Fruit fly (Drosophila melanogaster) whole organism, embryonic: Measurements from ENCODE around the gene lectin-37Da.

ENCODE experiments used
- Bgb ChIP-seq: fragments of 200-800 bp; sonication (Bioruptor generic); IDR thresholded peaks from 2 replicates; pipeline ENCODE4 v1.3.6; 2022; ENCODE audit warnings: missing biosample characterization, missing genetic modification characterization; ENCODE audit not compliant: partially characterized antibody
- CG10654 ChIP-seq: fragments of 200-800 bp; sonication (Bioruptor generic); optimal IDR thresholded peaks from 2 replicates; lab custom pipeline; 2016; ENCODE audit warnings: missing biosample characterization, missing genetic modification characterization
- CG11093 ChIP-seq: fragments of 200-800 bp; sonication (Bioruptor generic); IDR thresholded peaks from 3 replicates; pipeline ENCODE4 v1.3.6; 2022; ENCODE audit warnings: missing biosample characterization, missing genetic modification characterization
- CG12299 ChIP-seq: fragments of 200-800 bp; sonication (Bioruptor generic); optimal IDR thresholded peaks from 2 replicates; lab custom pipeline; 2018; ENCODE audit warnings: missing biosample characterization, mild to moderate bottlenecking, missing genetic modification characterization
- CG12659 ChIP-seq: fragments of 200-800 bp; sonication (Bioruptor generic); optimal IDR thresholded peaks from 3 replicates; lab custom pipeline; 2017; ENCODE audit warnings: mild to moderate bottlenecking, missing biosample characterization, missing genetic modification reagents, missing genetic modification characterization
- CG13424 ChIP-seq: fragments of 200-800 bp; sonication (Bioruptor generic); optimal IDR thresholded peaks from 2 replicates; lab custom pipeline; 2019; ENCODE audit warnings: missing biosample characterization, mild to moderate bottlenecking, missing genetic modification characterization, moderate library complexity
- CG1647 ChIP-seq: fragments of 200-800 bp; sonication (Bioruptor generic); optimal IDR thresholded peaks from 3 replicates; lab custom pipeline; 2016; ENCODE audit warnings: missing biosample characterization, missing genetic modification characterization
- CG16813 ChIP-seq: fragments of 200-800 bp; sonication (Bioruptor generic); IDR thresholded peaks from 3 replicates; pipeline ENCODE4 v1.3.6; 2022; ENCODE audit warnings: missing biosample characterization, missing genetic modification characterization; ENCODE audit not compliant: partially characterized antibody
- CG17186 ChIP-seq: fragments of 200-800 bp; sonication (Bioruptor generic); optimal IDR thresholded peaks from 3 replicates; lab custom pipeline; 2017; ENCODE audit warnings: missing biosample characterization, missing genetic modification reagents, missing genetic modification characterization
- CG17328 ChIP-seq: fragments of 200-800 bp; sonication (Bioruptor generic); IDR thresholded peaks from 2 replicates; pipeline ENCODE4 v1.3.6; 2022; ENCODE audit warnings: missing biosample characterization, missing genetic modification characterization
- CG17361 ChIP-seq: fragments of 200-800 bp; sonication (Bioruptor generic); IDR thresholded peaks from 3 replicates; pipeline ENCODE4 v1.3.6; 2022; ENCODE audit warnings: missing biosample characterization, missing genetic modification characterization
- CG17385 ChIP-seq: fragments of 200-800 bp; sonication (Bioruptor generic); optimal IDR thresholded peaks from 3 replicates; lab custom pipeline; 2018; ENCODE audit warnings: missing biosample characterization, mild to moderate bottlenecking, missing genetic modification characterization
- CG31365 ChIP-seq: fragments of 200-800 bp; sonication (Bioruptor generic); optimal IDR thresholded peaks from 2 replicates; lab custom pipeline; 2018; ENCODE audit warnings: missing biosample characterization, mild to moderate bottlenecking, missing genetic modification characterization
- CG3995 ChIP-seq: fragments of 200-800 bp; sonication (Bioruptor generic); optimal IDR thresholded peaks from 3 replicates; lab custom pipeline; 2016; ENCODE audit warnings: missing biosample characterization, missing genetic modification characterization
- CG5180 ChIP-seq: fragments of 200-800 bp; sonication (Bioruptor generic); optimal IDR thresholded peaks from 3 replicates; lab custom pipeline; 2017; ENCODE audit warnings: missing biosample characterization, missing genetic modification characterization, mild to moderate bottlenecking, moderate library complexity, missing genetic modification reagents
- CG6689 ChIP-seq: fragments of 200-800 bp; sonication (Bioruptor generic); IDR thresholded peaks from 2 replicates; pipeline ENCODE4 v1.3.6; 2022; ENCODE audit warnings: missing biosample characterization, missing genetic modification characterization
- CG7556 ChIP-seq: fragments of 200-800 bp; sonication (Bioruptor generic); optimal IDR thresholded peaks from 2 replicates; lab custom pipeline; 2017; ENCODE audit warnings: missing biosample characterization, mild to moderate bottlenecking, missing genetic modification characterization
- CG7987 ChIP-seq: fragments of 200-800 bp; sonication (Bioruptor generic); optimal IDR thresholded peaks from 2 replicates; lab custom pipeline; 2018; ENCODE audit warnings: missing biosample characterization, mild to moderate bottlenecking, missing genetic modification characterization, moderate library complexity
- CG8359 ChIP-seq: fragments of 200-800 bp; sonication (Bioruptor generic); optimal IDR thresholded peaks from 2 replicates; lab custom pipeline; 2017; ENCODE audit warnings: missing biosample characterization, mild to moderate bottlenecking, missing genetic modification characterization, borderline replicate concordance
- CG9727 ChIP-seq: fragments of 200-800 bp; sonication (Bioruptor generic); optimal IDR thresholded peaks from 3 replicates; lab custom pipeline; 2017; ENCODE audit warnings: missing biosample characterization, mild to moderate bottlenecking, missing genetic modification characterization
- D ChIP-seq, 2 experiments: fragments of 200-800 bp in 1 of 2; fragments of >200 bp in 1 of 2; sonication (Bioruptor generic) in 1 of 2; optimal IDR thresholded peaks; 2 replicates in 1 of 2; 3 replicates in 1 of 2; lab custom pipeline; 2017; ENCODE audit warnings: mild to moderate bottlenecking in 1 of 2, missing biosample characterization in 1 of 2, missing genetic modification characterization in 1 of 2, missing genetic modification reagents in 1 of 2
- Dad ChIP-seq: fragments of 200-800 bp; sonication (Bioruptor generic); optimal IDR thresholded peaks from 3 replicates; lab custom pipeline; 2016; ENCODE audit warnings: missing biosample characterization, missing genetic modification characterization
- Dbx ChIP-seq: fragments of 200-800 bp; sonication (Bioruptor generic); IDR thresholded peaks from 3 replicates; pipeline ENCODE4 v1.3.6; 2022; ENCODE audit warnings: missing biosample characterization, missing genetic modification characterization
- Ets65A ChIP-seq: fragments of 200-800 bp; sonication (Bioruptor generic); peaks from one replicate; lab custom pipeline; 2016; ENCODE audit warnings: missing biosample characterization, missing genetic modification characterization
- Fer2 ChIP-seq: fragments of 200-800 bp; sonication (Bioruptor generic); optimal IDR thresholded peaks from 2 replicates; lab custom pipeline; 2018; ENCODE audit warnings: missing biosample characterization, mild to moderate bottlenecking, missing genetic modification characterization, moderate library complexity
- Gsc ChIP-seq: fragments of 200-800 bp; sonication (Bioruptor generic); IDR thresholded peaks from 2 replicates; pipeline ENCODE4 v1.3.6; 2022; ENCODE audit warnings: missing biosample characterization, missing genetic modification characterization
- HLH3B ChIP-seq: fragments of 200-800 bp; sonication (Bioruptor generic); IDR thresholded peaks from 2 replicates; pipeline ENCODE4 v1.3.6; 2022; ENCODE audit warnings: missing biosample characterization, missing genetic modification characterization
- Hmr ChIP-seq: fragments of 200-800 bp; sonication (Bioruptor generic); optimal IDR thresholded peaks from 3 replicates; lab custom pipeline; 2017; ENCODE audit warnings: mild to moderate bottlenecking, missing biosample characterization, missing genetic modification reagents, missing genetic modification characterization
- Jarid2 ChIP-seq: fragments of 200-800 bp; sonication (Bioruptor generic); optimal IDR thresholded peaks from 3 replicates; lab custom pipeline; 2017; ENCODE audit warnings: mild to moderate bottlenecking, missing biosample characterization, missing genetic modification reagents, missing genetic modification characterization
- Max ChIP-seq: fragments of 200-800 bp; sonication (Bioruptor generic); optimal IDR thresholded peaks from 2 replicates; lab custom pipeline; 2016; ENCODE audit warnings: missing biosample characterization, mild to moderate bottlenecking, missing genetic modification characterization
- Oli ChIP-seq: fragments of 200-800 bp; sonication (Bioruptor generic); optimal IDR thresholded peaks from 2 replicates; lab custom pipeline; 2018; ENCODE audit warnings: missing biosample characterization, mild to moderate bottlenecking, missing genetic modification characterization, moderate library complexity
- Pdp1 ChIP-seq, 2 experiments: fragments of 200-800 bp; sonication (Bioruptor generic); optimal IDR thresholded peaks; 3 replicates each; lab custom pipeline; 2016; ENCODE audit warnings: missing biosample characterization in 2 of 2, missing genetic modification characterization in 2 of 2, mild to moderate bottlenecking in 1 of 2, moderate library complexity in 1 of 2
- Rfx ChIP-seq: fragments of 200-800 bp; sonication (Bioruptor generic); IDR thresholded peaks from 2 replicates; pipeline ENCODE4 v1.3.6; 2022; ENCODE audit warnings: missing biosample characterization, missing genetic modification characterization
- Scr ChIP-seq: fragments of 200-800 bp; sonication (Bioruptor generic); IDR thresholded peaks from 2 replicates; pipeline ENCODE4 v1.3.6; 2022; ENCODE audit warnings: missing biosample characterization, missing genetic modification characterization; ENCODE audit not compliant: partially characterized antibody
- Sox102F ChIP-seq: fragments of 200-800 bp; sonication (Bioruptor generic); optimal IDR thresholded peaks from 2 replicates; lab custom pipeline; 2018; ENCODE audit warnings: missing biosample characterization, mild to moderate bottlenecking, missing genetic modification characterization, moderate library complexity
- Spps ChIP-seq: fragments of 200-800 bp; sonication (Bioruptor generic); optimal IDR thresholded peaks from 2 replicates; lab custom pipeline; 2018; ENCODE audit warnings: missing biosample characterization, mild to moderate bottlenecking, missing genetic modification characterization
- chif ChIP-seq, 2 experiments: fragments of 200-800 bp; sonication (Bioruptor generic); optimal IDR thresholded peaks; 3 replicates each; lab custom pipeline; 2016; ENCODE audit warnings: missing biosample characterization in 2 of 2, missing genetic modification characterization in 2 of 2
- danr ChIP-seq: fragments of 200-800 bp; sonication (Bioruptor generic); IDR thresholded peaks from 2 replicates; pipeline ENCODE4 v1.3.6; 2022; ENCODE audit warnings: missing biosample characterization, missing genetic modification characterization
- dm ChIP-seq: fragments of 200-800 bp; sonication (Bioruptor generic); optimal IDR thresholded peaks from 3 replicates; lab custom pipeline; 2016; ENCODE audit warnings: missing biosample characterization, missing genetic modification characterization
- fd64A ChIP-seq: fragments of 200-800 bp; sonication (Bioruptor generic); optimal IDR thresholded peaks from 3 replicates; lab custom pipeline; 2018; ENCODE audit warnings: missing biosample characterization, mild to moderate bottlenecking, missing genetic modification characterization
- fd96Cb ChIP-seq: fragments of 200-800 bp; sonication (Bioruptor generic); optimal IDR thresholded peaks from 2 replicates; lab custom pipeline; 2018; ENCODE audit warnings: missing biosample characterization, mild to moderate bottlenecking, missing genetic modification characterization, moderate library complexity
- h ChIP-seq: fragments of >200 bp; optimal IDR thresholded peaks from 2 replicates; lab custom pipeline; 2017
- kni ChIP-seq: fragments of 200-800 bp; sonication (Bioruptor generic); optimal IDR thresholded peaks from 3 replicates; lab custom pipeline; 2017; ENCODE audit warnings: mild to moderate bottlenecking, missing biosample characterization, missing genetic modification reagents, missing genetic modification characterization
- lov ChIP-seq, 2 experiments: fragments of 200-800 bp in 1 of 2; fragments of >200 bp in 1 of 2; sonication (Bioruptor generic) in 1 of 2; IDR thresholded peaks in 1 of 2; optimal IDR thresholded peaks in 1 of 2; 2 replicates in 1 of 2; 3 replicates in 1 of 2; pipeline versions ENCODE4 v1.3.6 to Lab custom; 2017 to 2022; ENCODE audit warnings: missing biosample characterization in 1 of 2, missing genetic modification characterization in 1 of 2
- pb ChIP-seq: fragments of 200-800 bp; sonication (Bioruptor generic); optimal IDR thresholded peaks from 3 replicates; lab custom pipeline; 2016; ENCODE audit warnings: missing biosample characterization, missing genetic modification characterization
- psq ChIP-seq: fragments of 200-800 bp; sonication (Bioruptor generic); optimal IDR thresholded peaks from 2 replicates; lab custom pipeline; 2017; ENCODE audit warnings: missing biosample characterization, missing genetic modification characterization
- ranshi ChIP-seq: fragments of 200-800 bp; sonication (Bioruptor generic); IDR thresholded peaks from 2 replicates; pipeline ENCODE4 v1.3.6; 2022; ENCODE audit warnings: missing biosample characterization, missing genetic modification characterization
- sens ChIP-seq: fragments of 200-800 bp; sonication (Bioruptor generic); peaks from one replicate; lab custom pipeline; 2016; ENCODE audit warnings: missing biosample characterization, missing genetic modification characterization
- sima ChIP-seq: fragments of 200-800 bp; sonication (Bioruptor generic); optimal IDR thresholded peaks from 2 replicates; lab custom pipeline; 2016; ENCODE audit warnings: missing biosample characterization, missing genetic modification characterization
- trem ChIP-seq: fragments of 200-800 bp; optimal IDR thresholded peaks from 3 replicates; lab custom pipeline; 2019; ENCODE audit warnings: missing biosample characterization, mild to moderate bottlenecking, missing genetic modification characterization, moderate library complexity

Gene lectin-37Da

DNA sequence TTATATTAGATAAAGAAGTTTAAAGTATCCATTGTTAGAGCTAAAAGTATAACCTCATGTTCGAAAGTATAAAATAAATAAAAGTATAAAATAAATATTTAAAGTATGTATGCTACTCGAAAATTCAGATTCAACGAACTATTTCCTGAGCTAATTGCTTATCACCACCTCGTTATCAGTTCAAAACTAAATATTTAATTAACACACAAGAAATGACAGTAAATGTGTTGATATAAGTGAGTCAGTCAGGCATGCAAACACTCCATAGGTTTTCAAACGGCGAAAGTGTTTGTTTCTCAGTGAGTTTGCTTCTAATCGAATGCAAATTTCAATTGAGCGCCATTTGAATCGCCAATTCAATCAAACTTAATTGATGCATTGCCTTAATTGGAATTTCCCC, 16.1 kb downstream of the lectin-37Da start (continued):
- TF ChIP-seq Spps (peak; percentile 70), Fer2 (no peak), danr (GFP tag; lab: Robert Waterston, UW) (no peak), Hmr (peak; percentile 44), Max (GFP tag; lab: Kevin White, UChicago) (peak; percentile 20), CG5180 (GFP tag; lab: Kevin White, UChicago) (peak; percentile 24), CG17361 (GFP tag; lab: Robert Waterston, UW) (peak; percentile 33; the same call in 1 of the 3 replicates), CG3995 (no peak), sens (GFP tag; lab: Kevin White, UChicago) (peak; percentile 77), chif (GFP tag; optimal IDR thresholded peaks at IDR 0.05; lab: Kevin White, UChicago) (peak in 1 of 2 experiments; percentile 3), fd64A (GFP tag; lab: Kevin White, UChicago) (peak; percentile 79), Jarid2 (GFP tag; lab: Kevin White, UChicago) (peak; percentile 23), Sox102F (peak; percentile 34), CG6689 (no peak), psq (no peak), h (lab: Kevin White, UChicago) (no peak), HLH3B (GFP tag; lab: Robert Waterston, UW) (no peak), sima (no peak), CG16813 (no peak), Bgb (GFP tag; lab: Robert Waterston, UW) (no peak), pb (GFP tag; lab: Kevin White, UChicago) (no peak), Ets65A (GFP tag; lab: Kevin White, UChicago) (no peak), Oli (tag; lab: Kevin White, UChicago) (no peak), CG7987 (GFP tag; lab: Kevin White, UChicago) (peak; percentile 82), Dbx (GFP tag; lab: Robert Waterston, UW) (no peak), CG17385 (GFP tag; lab: Kevin White, UChicago) (peak; percentile 55), Dad (no peak), Gsc (GFP tag; lab: Robert Waterston, UW) (no peak), CG9727 (GFP tag; lab: Kevin White, UChicago) (peak; percentile 57), CG12299 (tag; lab: Kevin White, UChicago) (peak; percentile 22), fd96Cb (tag; lab: Kevin White, UChicago) (no peak), CG7556 (GFP tag; lab: Kevin White, UChicago) (peak; percentile 38), CG10654 (GFP tag; lab: Kevin White, UChicago) (peak; percentile 17), D (optimal IDR thresholded peaks at IDR 0.05; lab: Kevin White, UChicago) (no peak), D (GFP tag; optimal IDR thresholded peaks at IDR 0.05; lab: Kevin White, UChicago) (peak; percentile 64), CG31365 (tag; lab: Kevin White, UChicago) (peak; percentile 66), CG11093 (GFP tag; lab: Robert Waterston, UW) (no peak), trem (tag; lab: Kevin White, UChicago) (peak; percentile 53), Pdp1 (GFP tag; optimal IDR thresholded peaks at IDR 0.05; lab: Kevin White, UChicago) (peak in 1 of 2 experiments; percentile 23), CG13424 (tag; lab: Kevin White, UChicago) (peak; percentile 59), CG1647 (GFP tag; lab: Kevin White, UChicago) (no peak), kni (GFP tag; lab: Kevin White, UChicago) (peak; percentile 52), ranshi (GFP tag; lab: Robert Waterston, UW) (no peak), CG17186 (no peak), CG12659 (GFP tag; lab: Kevin White, UChicago) (peak; percentile 2), Scr (no peak), CG17328 (no peak), CG8359 (GFP tag; lab: Kevin White, UChicago) (peak; percentile 75), Rfx (no peak), lov (optimal IDR thresholded peaks at IDR 0.05; lab: Kevin White, UChicago) (no peak), lov (GFP tag; IDR thresholded peaks at IDR 0.05; lab: Robert Waterston, UW) (no peak), dm (no peak)
